Fruit fly (Drosophila melanogaster): ENCODE measurements around the gene Pdha.

The Pdha gene

DNA sequence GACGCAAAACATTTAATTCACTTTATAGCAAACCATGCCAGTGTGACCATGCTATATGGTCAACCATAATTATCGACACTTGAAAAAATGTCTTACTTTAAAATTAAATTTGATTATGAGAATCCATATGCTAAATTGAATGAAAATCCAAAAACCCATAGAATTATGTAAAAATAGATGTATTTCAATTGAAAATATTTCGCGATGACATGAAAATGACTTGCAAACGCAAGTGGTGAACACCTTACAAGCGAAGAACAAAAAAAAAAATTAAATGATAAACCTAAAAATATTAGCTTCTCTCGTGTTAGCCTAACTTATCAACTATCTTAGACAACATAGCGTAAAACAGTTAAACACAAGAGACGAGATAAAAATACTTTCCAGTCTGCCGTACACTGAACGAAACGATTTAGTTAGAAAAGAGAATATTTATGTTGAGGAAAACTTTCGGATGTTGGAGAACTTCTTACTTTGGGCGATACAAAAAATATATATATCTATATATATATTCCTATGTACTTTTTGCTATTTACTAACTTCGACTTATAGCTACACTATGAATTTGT lies 22.2 kb upstream of the Pdha start (continued):
- TF ChIP-seq CG13775 (GFP tag; optimal IDR thresholded peaks at IDR 0.05) (peak; percentile 45), CG2712 (tag; optimal IDR thresholded peaks at IDR 0.05) (peak; percentile 51), CG8089 (GFP tag; optimal IDR thresholded peaks at IDR 0.05) (no peak), knrl (GFP tag; IDR thresholded peaks at IDR 0.05; ENCODE audit: partially characterized antibody) (no peak), CG5180 (GFP tag; optimal IDR thresholded peaks at IDR 0.05) (peak; percentile 10), CG10267 (tag; optimal IDR thresholded peaks at IDR 0.05) (peak; percentile 54), CG2678 (tag; optimal IDR thresholded peaks at IDR 0.05) (peak; percentile 70), ci (GFP tag; IDR thresholded peaks at IDR 0.05) (peak; percentile 27; the same call in 1 of the 3 replicates), Doc3 (GFP tag; IDR thresholded peaks at IDR 0.05; ENCODE audit: partially characterized antibody) (no peak), Dll (GFP tag; IDR thresholded peaks at IDR 0.05; ENCODE audit: partially characterized antibody) (no peak), CG18599 (GFP tag; optimal IDR thresholded peaks at IDR 0.05) (peak; percentile 53), CG6254 (GFP tag; optimal IDR thresholded peaks at IDR 0.05) (peak; percentile 39), CG9215 (GFP tag; IDR thresholded peaks at IDR 0.05) (no peak), psq (GFP tag; optimal IDR thresholded peaks at IDR 0.05) (no peak), trh (GFP tag; optimal IDR thresholded peaks at IDR 0.05) (peak; percentile 24), eyg (GFP tag; optimal IDR thresholded peaks at IDR 0.05) (no peak), HLH54F (GFP tag; optimal IDR thresholded peaks at IDR 0.05) (peak; percentile 59), CG1529 (GFP tag; optimal IDR thresholded peaks at IDR 0.05) (no peak), Rx (GFP tag; IDR thresholded peaks at IDR 0.05) (no peak), BtbVII (GFP tag; optimal IDR thresholded peaks at IDR 0.05) (peak; percentile 35), az2 (GFP tag; optimal IDR thresholded peaks at IDR 0.05) (peak; percentile 40), pfk (GFP tag; optimal IDR thresholded peaks at IDR 0.05) (no peak), Adf1 (GFP tag; IDR thresholded peaks at IDR 0.05) (no peak), CG1024 (GFP tag; IDR thresholded peaks at IDR 0.05) (no peak), cad (GFP tag; optimal IDR thresholded peaks at IDR 0.05) (no peak), dmrt99B (tag; optimal IDR thresholded peaks at IDR 0.05) (peak; percentile 59), Drgx (GFP tag; IDR thresholded peaks at IDR 0.05) (peak; percentile 68), yki (optimal IDR thresholded peaks at IDR 0.05) (no peak), ATbp (GFP tag; optimal IDR thresholded peaks at IDR 0.05) (peak; percentile 44), CG3838 (GFP tag; optimal IDR thresholded peaks at IDR 0.05) (no peak), CG31441 (GFP tag; IDR thresholded peaks at IDR 0.05) (peak; percentile 55; the same call in 1 of the 2 replicates), btn (GFP tag; optimal IDR thresholded peaks at IDR 0.05) (peak; percentile 55), GATAe (GFP tag; conservative IDR thresholded peaks at IDR 0.05) (no peak), ap (GFP tag; IDR thresholded peaks at IDR 0.05) (0 out of 2 replicates have a peak, but pooled peaks have one; percentile 14), CG10959 (GFP tag; IDR thresholded peaks at IDR 0.05) (no peak), HmgZ (tag; optimal IDR thresholded peaks at IDR 0.05) (no peak), fru (optimal IDR thresholded peaks at IDR 0.05) (no peak), tll (GFP tag; optimal IDR thresholded peaks at IDR 0.05) (no peak), CG14710 (tag; optimal IDR thresholded peaks at IDR 0.05) (peak; percentile 48), CG2129 (GFP tag; IDR thresholded peaks at IDR 0.05; ENCODE audit: partially characterized antibody) (no peak), sna (GFP tag; IDR thresholded peaks at IDR 0.05; ENCODE audit: partially characterized antibody) (no peak), h (optimal IDR thresholded peaks at IDR 0.05) (no peak), br (optimal IDR thresholded peaks at IDR 0.05) (no peak), BEAF-32 (GFP tag; optimal IDR thresholded peaks at IDR 0.05) (peak; percentile 12), CG10321 (GFP tag; IDR thresholded peaks at IDR 0.05) (no peak), sob (GFP tag; IDR thresholded peaks at IDR 0.05) (peak; percentile 42; the same call in 1 of the 2 replicates), Lhr (GFP tag; optimal IDR thresholded peaks at IDR 0.05) (no peak), CG11696 (GFP tag; IDR thresholded peaks at IDR 0.05) (no peak), CG30431 (GFP tag; optimal IDR thresholded peaks at IDR 0.05) (peak; percentile 2), lilli (GFP tag; optimal IDR thresholded peaks at IDR 0.05) (peak; percentile 70), gcm2 (GFP tag; optimal IDR thresholded peaks at IDR 0.05) (peak; percentile 16), twi (tag; optimal IDR thresholded peaks at IDR 0.05) (no peak)
